Worm (Caenorhabditis elegans): ENCODE data around the gene F20E11.17.
"Not testable (repeated sequence)": the region's sequence is repeated elsewhere in the genome, so short reads cannot be mapped to it uniquely, and the experiment has no call there.

The F20E11.17 gene

ce11 chrV:17458069-17458468, 11.0 kb downstream of the F20E11.17 start, which contains the start of gene str-200:
Gene str-200, minus strand, starts transcription at chrV:17458169.
- no peak for TF ChIP-seq unc-62 (GFP tag; optimal IDR thresholded peaks at IDR 0.05)

ce11 chrV:17456197-17456596, 12.9 kb downstream of the F20E11.17 start, which contains the start of gene srh-203:
Gene srh-203, minus strand, starts transcription at chrV:17456297.
- TF ChIP-seq unc-62 (GFP tag; optimal IDR thresholded peaks at IDR 0.05): not testable (repeated sequence)

- no peak for TF ChIP-seq unc-62 (GFP tag; optimal IDR thresholded peaks at IDR 0.05)
These were observed 19.2 kb downstream of the F20E11.17 start for ce11 chrV:17449836-17450235.

- no peak for TF ChIP-seq unc-62 (GFP tag; optimal IDR thresholded peaks at IDR 0.05)
These were observed 29.7 kb downstream of the F20E11.17 start, which contains the start of gene srh-154 for ce11 chrV:17439406-17439805. Gene srh-154, plus strand, starts transcription at chrV:17439706.

ce11 chrV:17438317-17438716, 30.8 kb downstream of the F20E11.17 start, which contains the start of gene srsx-2:
Gene srsx-2, minus strand, starts transcription at chrV:17438417.
- no peak for TF ChIP-seq unc-62 (GFP tag; optimal IDR thresholded peaks at IDR 0.05)

- no peak for TF ChIP-seq unc-62 (GFP tag; optimal IDR thresholded peaks at IDR 0.05)
These were observed 32.6 kb downstream of the F20E11.17 start, which contains the start of gene F20E11.18 for ce11 chrV:17436492-17436891. Gene F20E11.18, minus strand, starts transcription at chrV:17436592.

- no peak for TF ChIP-seq unc-62 (GFP tag; optimal IDR thresholded peaks at IDR 0.05)
These were observed 38.2 kb downstream of the F20E11.17 start, which contains the start of gene srbc-27 for ce11 chrV:17430903-17431302. Gene srbc-27, plus strand, starts transcription at chrV:17431203.

ce11 chrV:17430066-17430465, 39.0 kb downstream of the F20E11.17 start, which contains the start of gene T27C5.10:
Gene T27C5.10, minus strand, starts transcription at chrV:17430166.
- no peak for TF ChIP-seq unc-62 (GFP tag; optimal IDR thresholded peaks at IDR 0.05)

ce11 chrV:17429262-17429661, 39.8 kb downstream of the F20E11.17 start:
- TF ChIP-seq unc-62 (GFP tag; optimal IDR thresholded peaks at IDR 0.05): no peak

All from whole organism, dauer.